Worm (Caenorhabditis elegans): ENCODE measurements around the gene nlp-79.

DNA sequence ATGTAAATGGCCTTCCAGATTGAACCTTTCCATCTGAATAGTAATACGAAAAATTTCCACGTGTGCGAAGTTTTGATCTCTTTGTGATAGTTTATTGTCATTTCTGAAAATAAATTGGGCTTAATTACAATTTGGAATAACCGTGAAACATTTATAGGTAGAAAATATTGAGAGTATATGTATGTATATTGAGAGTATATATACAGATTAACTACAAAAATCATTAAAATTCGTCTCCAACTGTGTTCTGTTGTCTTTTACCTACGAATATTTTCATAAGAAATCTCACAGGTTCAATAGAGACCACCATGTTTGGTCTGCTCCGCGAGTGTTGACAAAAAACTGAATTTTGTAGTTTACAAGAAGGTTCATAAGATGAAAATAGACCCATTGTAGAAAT, 36.4 kb upstream of the nlp-79 start, which contains the start of gene best-2:
- TF ChIP-seq F13C5.2 (tag; optimal IDR thresholded peaks at IDR 0.05) (no peak), tbx-11 (GFP tag; IDR thresholded peaks at IDR 0.05) (no peak)
